Worm (Caenorhabditis elegans) whole organism, L3 larva: ENCODE results near the gene srx-111.

Experiments
- R02D3.7 ChIP-seq: fragments of 150-350 bp; optimal IDR thresholded peaks from 2 replicates; lab custom pipeline; 2014; ENCODE audit warnings: missing biosample characterization, missing genetic modification characterization
- ZK546.5 ChIP-seq: sonication (generic microtip); optimal IDR thresholded peaks from 2 replicates; lab custom pipeline; 2017; ENCODE audit warnings: missing biosample characterization, missing genetic modification characterization
- aly-2 ChIP-seq: fragments of 150-350 bp; optimal IDR thresholded peaks from 2 replicates; lab custom pipeline; 2014; ENCODE audit warnings: missing biosample characterization, missing genetic modification characterization
- ama-1 ChIP-seq: fragments of 150-350 bp; optimal IDR thresholded peaks from 2 replicates; lab custom pipeline; 2018
- ceh-16 ChIP-seq: sonication (generic microtip); optimal IDR thresholded peaks from 2 replicates; lab custom pipeline; 2017; ENCODE audit warnings: missing biosample characterization, missing genetic modification characterization
- ceh-28 ChIP-seq: fragments of 150-350 bp; optimal IDR thresholded peaks from 2 replicates; lab custom pipeline; 2014; ENCODE audit warnings: missing biosample characterization, missing genetic modification reagents, missing genetic modification characterization
- ceh-9 ChIP-seq: sonication (generic microtip); optimal IDR thresholded peaks from 2 replicates; lab custom pipeline; 2018; ENCODE audit warnings: missing biosample characterization, missing genetic modification characterization
- daf-12 ChIP-seq: fragments of 150-350 bp; optimal IDR thresholded peaks from 2 replicates; lab custom pipeline; 2014; ENCODE audit warnings: missing biosample characterization, missing genetic modification reagents, missing genetic modification characterization
- egl-27 ChIP-seq: sonication (generic microtip); optimal IDR thresholded peaks from 4 replicates; lab custom pipeline; 2017; ENCODE audit warnings: missing biosample characterization, missing genetic modification reagents, missing genetic modification characterization
- egl-5 ChIP-seq: fragments of 150-350 bp; optimal IDR thresholded peaks from 2 replicates; lab custom pipeline; 2017; ENCODE audit warnings: missing biosample characterization, missing genetic modification reagents, missing genetic modification characterization, inconsistent platforms
- elt-1 ChIP-seq: fragments of 150-350 bp; optimal IDR thresholded peaks from 2 replicates; lab custom pipeline; 2014; ENCODE audit warnings: missing biosample characterization, missing genetic modification characterization
- elt-2 ChIP-seq: sonication (generic microtip); optimal IDR thresholded peaks from 2 replicates; lab custom pipeline; 2016; ENCODE audit warnings: missing genetic modification reagents, mild to moderate bottlenecking, missing genetic modification characterization, missing compliant biosample characterization
- elt-3 ChIP-seq, 3 experiments: fragments of 150-350 bp in 1 of 3; sonication (generic microtip) in 2 of 3; optimal IDR thresholded peaks; 2 replicates in 2 of 3; 4 replicates in 1 of 3; lab custom pipeline; 2014 to 2017; ENCODE audit warnings: missing biosample characterization in 3 of 3, missing genetic modification characterization in 3 of 3
- fkh-10 ChIP-seq: sonication (generic microtip); optimal IDR thresholded peaks from 2 replicates; lab custom pipeline; 2017; ENCODE audit warnings: missing biosample characterization, missing genetic modification reagents, missing genetic modification characterization
- fos-1 ChIP-seq: fragments of 150-350 bp; optimal IDR thresholded peaks from 2 replicates; lab custom pipeline; 2014; ENCODE audit warnings: missing biosample characterization, missing genetic modification characterization
- hmg-11 ChIP-seq: sonication (generic microtip); optimal IDR thresholded peaks from 2 replicates; lab custom pipeline; 2016; ENCODE audit warnings: missing genetic modification characterization, missing compliant biosample characterization
- jun-1 ChIP-seq: fragments of 150-350 bp; optimal IDR thresholded peaks from 2 replicates; lab custom pipeline; 2014; ENCODE audit warnings: missing biosample characterization, missing genetic modification reagents, missing genetic modification characterization
- lin-15B ChIP-seq: fragments of 150-350 bp; optimal IDR thresholded peaks from 2 replicates; lab custom pipeline; 2014; ENCODE audit warnings: missing biosample characterization, missing genetic modification characterization
- lin-39 ChIP-seq: fragments of 150-350 bp; optimal IDR thresholded peaks from 2 replicates; lab custom pipeline; 2018; ENCODE audit warnings: missing biosample characterization, missing genetic modification reagents, missing genetic modification characterization
- lsy-12 ChIP-seq: sonication (generic microtip); optimal IDR thresholded peaks from 2 replicates; lab custom pipeline; 2016; ENCODE audit warnings: mild to moderate bottlenecking, missing genetic modification characterization, missing compliant biosample characterization
- mdl-1 ChIP-seq: fragments of 150-350 bp; optimal IDR thresholded peaks from 2 replicates; lab custom pipeline; 2014; ENCODE audit warnings: missing biosample characterization, missing genetic modification characterization
- nfya-1 ChIP-seq: sonication (generic microtip); optimal IDR thresholded peaks from 2 replicates; lab custom pipeline; 2017; ENCODE audit warnings: missing genetic modification characterization, mild to moderate bottlenecking, missing compliant biosample characterization, antibody characterized with exemption, moderate library complexity; ENCODE audit not compliant: insufficient read depth
- nhr-11 ChIP-seq: fragments of 150-350 bp; optimal IDR thresholded peaks from 2 replicates; lab custom pipeline; 2014; ENCODE audit warnings: missing biosample characterization, missing genetic modification characterization
- nhr-43 ChIP-seq: sonication (generic microtip); optimal IDR thresholded peaks from 2 replicates; lab custom pipeline; 2016; ENCODE audit warnings: mild to moderate bottlenecking, missing genetic modification characterization, missing compliant biosample characterization; ENCODE audit not compliant: poor library complexity, severe bottlenecking
- nhr-67 ChIP-seq: fragments of 150-350 bp; optimal IDR thresholded peaks from 2 replicates; lab custom pipeline; 2014; ENCODE audit warnings: missing biosample characterization, missing genetic modification characterization
- nhr-76 ChIP-seq: fragments of 150-350 bp; sonication (generic microtip); optimal IDR thresholded peaks from 5 replicates; lab custom pipeline; 2014; ENCODE audit warnings: missing biosample characterization, missing genetic modification characterization
- nhr-77 ChIP-seq: fragments of 150-350 bp; optimal IDR thresholded peaks from 2 replicates; lab custom pipeline; 2014; ENCODE audit warnings: missing biosample characterization, missing genetic modification characterization
- pha-4 ChIP-seq: fragments of 150-350 bp; optimal IDR thresholded peaks from 2 replicates; lab custom pipeline; 2014; ENCODE audit warnings: missing biosample characterization, missing genetic modification reagents, missing genetic modification characterization
- pqm-1 ChIP-seq: fragments of 150-350 bp; optimal IDR thresholded peaks from 2 replicates; lab custom pipeline; 2017; ENCODE audit warnings: missing biosample characterization, missing genetic modification characterization, inconsistent platforms
- sea-2 ChIP-seq: fragments of 150-350 bp; sonication (generic microtip); optimal IDR thresholded peaks from 4 replicates; lab custom pipeline; 2014; ENCODE audit warnings: missing biosample characterization, missing genetic modification reagents, missing genetic modification characterization
- skn-1 ChIP-seq: fragments of 150-350 bp; optimal IDR thresholded peaks from 2 replicates; lab custom pipeline; 2014; ENCODE audit warnings: missing biosample characterization, missing genetic modification characterization
- snpc-4 ChIP-seq: fragments of 150-350 bp; optimal IDR thresholded peaks from 2 replicates; lab custom pipeline; 2014; ENCODE audit warnings: missing biosample characterization, missing genetic modification characterization
- tbx-2 ChIP-seq: sonication (generic microtip); optimal IDR thresholded peaks from 2 replicates; lab custom pipeline; 2016; ENCODE audit warnings: mild to moderate bottlenecking, missing genetic modification characterization, missing compliant biosample characterization
- unc-39 ChIP-seq: sonication (generic microtip); optimal IDR thresholded peaks from 4 replicates; lab custom pipeline; 2017; ENCODE audit warnings: missing biosample characterization, missing genetic modification characterization
- unc-62 ChIP-seq: fragments of 150-350 bp; sonication (generic microtip); optimal IDR thresholded peaks from 4 replicates; lab custom pipeline; 2014; ENCODE audit warnings: missing biosample characterization, missing genetic modification reagents, missing genetic modification characterization

Gene srx-111

ce11 chrII:3757499-3757898 is at the start of gene srx-111:
Gene srx-111, plus strand, starts transcription at chrII:3757799.
- no peak for TF ChIP-seq nhr-11 (tag; lab: Kevin White, UChicago)
- no peak for TF ChIP-seq mdl-1 (tag; lab: Kevin White, UChicago)
- no peak for TF ChIP-seq nhr-43
- TF ChIP-seq fkh-10 (GFP tag; lab: Kevin White, UChicago) = no peak
- TF ChIP-seq lsy-12 (tag; lab: Kevin White, UChicago) = no peak
- TF ChIP-seq ama-1 = no peak
- TF ChIP-seq, all 47 proteins: peak for 0

- TF ChIP-seq ZK546.5 (tag; lab: Kevin White, UChicago) (no peak), jun-1 (no peak), tbx-2 (tag; lab: Kevin White, UChicago) (no peak), elt-2 (tag; lab: Kevin White, UChicago) (no peak), fos-1 (no peak), ceh-28 (no peak), ama-1 (no peak), nhr-43 (no peak), R02D3.7 (tag; lab: Kevin White, UChicago) (no peak), unc-39 (tag; lab: Kevin White, UChicago) (no peak), nhr-76 (tag; lab: Kevin White, UChicago) (no peak), ceh-16 (tag; lab: Kevin White, UChicago) (no peak), unc-62 (GFP tag; lab: Kevin White, UChicago) (no peak), elt-1 (tag; lab: Kevin White, UChicago) (no peak), elt-3 (tag; optimal IDR thresholded peaks at IDR 0.05; lab: Kevin White, UChicago) (no peak)
- TF ChIP-seq, all 47 proteins: peak for 0
Measured at ce11 chrII:3709255-3709654, 48.3 kb upstream of the srx-111 start, which contains the start of gene srx-110. Gene srx-110, plus strand, starts transcription at chrII:3709555.

- no peak for TF ChIP-seq ceh-9 (tag; lab: Kevin White, UChicago)
- no peak for TF ChIP-seq unc-39 (tag; lab: Kevin White, UChicago)
- TF ChIP-seq pha-4 = no peak
- no peak for TF ChIP-seq sea-2 (GFP tag; lab: Kevin White, UChicago)
- TF ChIP-seq nhr-67 (tag; lab: Kevin White, UChicago) = no peak
- TF ChIP-seq skn-1 (tag; lab: Kevin White, UChicago) = no peak
- no peak for TF ChIP-seq ceh-16 (tag; lab: Kevin White, UChicago)
- TF ChIP-seq hmg-11 (tag; lab: Kevin White, UChicago) = no peak
Measured at ce11 chrII:3711047-3711446, 46.6 kb upstream of the srx-111 start, which contains the start of gene fbxc-53. Gene fbxc-53, plus strand, starts transcription at chrII:3711291.

- TF ChIP-seq egl-27 (no peak), nhr-77 (tag; lab: Kevin White, UChicago) (no peak), lin-15B (tag; lab: Kevin White, UChicago) (no peak), nfya-1 (tag; lab: Kevin White, UChicago) (no peak), fkh-10 (GFP tag; lab: Kevin White, UChicago) (no peak), nhr-11 (tag; lab: Kevin White, UChicago) (no peak), elt-3 (tag; optimal IDR thresholded peaks at IDR 0.05; lab: Kevin White, UChicago) (no peak), pha-4 (no peak), aly-2 (no peak), lin-39 (tag; lab: Kevin White, UChicago) (no peak), ceh-9 (tag; lab: Kevin White, UChicago) (no peak), mdl-1 (tag; lab: Kevin White, UChicago) (no peak), egl-5 (tag; lab: Kevin White, UChicago) (no peak), elt-1 (tag; lab: Kevin White, UChicago) (no peak)
Measured at ce11 chrII:3714595-3714994, 43.0 kb upstream of the srx-111 start, which contains the start of gene srh-100. Gene srh-100, minus strand, starts transcription at chrII:3714695.

- TF ChIP-seq nhr-11 (tag; lab: Kevin White, UChicago) (no peak), daf-12 (tag; lab: Kevin White, UChicago) (no peak), unc-39 (tag; lab: Kevin White, UChicago) (no peak), ama-1 (no peak), nfya-1 (tag; lab: Kevin White, UChicago) (no peak), skn-1 (tag; lab: Kevin White, UChicago) (no peak), snpc-4 (no peak), pqm-1 (tag; lab: Kevin White, UChicago) (no peak)
Measured at ce11 chrII:3716455-3716854, 41.1 kb upstream of the srx-111 start, which contains the start of gene srh-99. Gene srh-99, minus strand, starts transcription at chrII:3716555.
